Worm (Caenorhabditis elegans) whole organism, late embryonic: ENCODE results near the gene Y39B6A.9.

Experiments
- C38D4.7 ChIP-seq: fragments of 200-800 bp; sonication (Bioruptor generic); optimal IDR thresholded peaks from 2 replicates; lab custom pipeline; 2018; ENCODE audit warnings: mild to moderate bottlenecking, missing genetic modification characterization, moderate library complexity, missing compliant biosample characterization
- nfya-1 ChIP-seq: sonication (generic microtip); optimal IDR thresholded peaks from 2 replicates; lab custom pipeline; 2017; ENCODE audit warnings: missing genetic modification characterization, mild to moderate bottlenecking, missing compliant biosample characterization, antibody characterized with exemption, moderate library complexity
- pqm-1 ChIP-seq: sonication (generic microtip); optimal IDR thresholded peaks from 2 replicates; lab custom pipeline; 2016; ENCODE audit warnings: missing genetic modification characterization, missing compliant biosample characterization

DNA sequence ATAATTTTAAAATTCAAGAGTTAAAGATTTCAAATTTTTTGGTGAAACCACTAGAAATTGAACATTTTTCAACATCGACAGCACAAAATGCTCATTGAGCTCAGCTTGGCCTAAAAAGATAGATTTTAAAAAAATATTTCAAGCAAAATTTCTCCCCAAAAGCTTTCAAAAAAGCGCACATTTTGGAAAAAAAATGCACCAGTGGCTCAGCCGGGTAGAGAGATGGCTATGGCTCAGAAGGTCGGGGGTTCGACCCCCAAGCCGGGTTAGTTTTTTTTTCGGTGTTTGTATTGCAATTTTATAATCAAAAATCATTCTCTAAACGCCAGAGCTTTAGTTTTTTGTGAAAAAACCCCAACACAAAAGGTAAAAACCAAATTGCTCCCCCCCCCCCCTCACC, 41.5 kb downstream of the Y39B6A.9 start:
- TF ChIP-seq C38D4.7 (GFP tag; lab: Kevin White, UChicago): no peak
- no peak for TF ChIP-seq nfya-1 (tag; lab: Kevin White, UChicago)
- no peak for TF ChIP-seq pqm-1
